Fruit fly (Drosophila melanogaster): Measurements from ENCODE around the gene Acbp5.

Gene Acbp5

DNA sequence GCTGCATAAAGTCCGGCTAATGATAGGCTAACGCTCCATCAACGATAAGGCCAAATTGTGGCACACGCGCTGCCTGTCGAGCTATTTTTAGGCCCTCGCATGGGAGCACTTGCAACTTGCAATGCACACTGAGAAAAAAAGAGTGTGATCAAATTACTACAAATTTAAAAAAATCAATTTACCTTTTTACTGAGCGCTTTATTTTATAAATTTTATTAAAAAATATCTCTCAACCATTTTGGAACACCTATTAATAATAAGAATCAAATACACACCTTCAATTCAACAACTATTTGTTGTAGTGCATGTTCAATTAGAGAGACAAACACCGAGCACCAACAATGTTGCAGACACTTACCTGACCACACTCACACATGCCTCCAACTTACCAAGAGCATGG lies 22.9 kb downstream of the Acbp5 start (continued):
- no peak for TF ChIP-seq Tbp (GFP tag; optimal IDR thresholded peaks at IDR 0.05)
- TF ChIP-seq CG12219 (GFP tag; optimal IDR thresholded peaks at IDR 0.05) = no peak
- TF ChIP-seq CG13424 (tag; optimal IDR thresholded peaks at IDR 0.05) = no peak
- peak; percentile 47; the same call in 1 of the 2 replicates for TF ChIP-seq dati (GFP tag; IDR thresholded peaks at IDR 0.05)
- no peak for TF ChIP-seq p53 (GFP tag; optimal IDR thresholded peaks at IDR 0.05)
- TF ChIP-seq tgo (GFP tag; IDR thresholded peaks at IDR 0.05) = peak; percentile 6
- no peak for TF ChIP-seq CG4707 (GFP tag; optimal IDR thresholded peaks at IDR 0.05)
- TF ChIP-seq Dfd (GFP tag; optimal IDR thresholded peaks at IDR 0.05) = no peak
- TF ChIP-seq CG9609 (GFP tag; optimal IDR thresholded peaks at IDR 0.05) = no peak
- TF ChIP-seq esg (GFP tag; conservative IDR thresholded peaks at IDR 0.05) = peak; percentile 14; the same call in 1 of the 2 replicates
- no peak for TF ChIP-seq CG17385 (GFP tag; optimal IDR thresholded peaks at IDR 0.05)
- no peak for TF ChIP-seq Side (GFP tag; optimal IDR thresholded peaks at IDR 0.05)
- no peak for TF ChIP-seq CG3995 (GFP tag; optimal IDR thresholded peaks at IDR 0.05)
- TF ChIP-seq CG10979 (tag; optimal IDR thresholded peaks at IDR 0.05) = no peak
- TF ChIP-seq CG17802 (tag; optimal IDR thresholded peaks at IDR 0.05) = peak; percentile 5
- TF ChIP-seq CG30431 (GFP tag; optimal IDR thresholded peaks at IDR 0.05) = no peak
- TF ChIP-seq CG4328 (GFP tag; optimal IDR thresholded peaks at IDR 0.05) = no peak
- no peak for TF ChIP-seq CG10543 (GFP tag; optimal IDR thresholded peaks at IDR 0.05)
- TF ChIP-seq CG3407 (GFP tag; optimal IDR thresholded peaks at IDR 0.05) = no peak
- no peak; the same call in 1 of the 2 replicates for TF ChIP-seq CG32767 (GFP tag; IDR thresholded peaks at IDR 0.05)
- peak; percentile 54 for TF ChIP-seq CG10366 (GFP tag; IDR thresholded peaks at IDR 0.05)
- no peak for TF ChIP-seq crc (GFP tag; optimal IDR thresholded peaks at IDR 0.05)
- TF ChIP-seq shn (GFP tag; optimal IDR thresholded peaks at IDR 0.05) = no peak
- peak; percentile 73 for TF ChIP-seq otp (GFP tag; IDR thresholded peaks at IDR 0.05)
- TF ChIP-seq bigmax (GFP tag; optimal IDR thresholded peaks at IDR 0.05) = no peak
- no peak for TF ChIP-seq MESR4 (GFP tag; optimal IDR thresholded peaks at IDR 0.05)
- no peak for TF ChIP-seq twi (tag; optimal IDR thresholded peaks at IDR 0.05)
- no peak for TF ChIP-seq CG2712 (tag; optimal IDR thresholded peaks at IDR 0.05)
- TF ChIP-seq CG12391 (tag; optimal IDR thresholded peaks at IDR 0.05) = no peak
- no peak for TF ChIP-seq Max (GFP tag; optimal IDR thresholded peaks at IDR 0.05)
- TF ChIP-seq CG7271 (tag; optimal IDR thresholded peaks at IDR 0.05) = no peak
- TF ChIP-seq Lim3 (GFP tag; IDR thresholded peaks at IDR 0.05) = peak; percentile 42
- TF ChIP-seq B-H2 (GFP tag; optimal IDR thresholded peaks at IDR 0.05) = no peak
- no peak for TF ChIP-seq corto (GFP tag; optimal IDR thresholded peaks at IDR 0.05)
- TF ChIP-seq Optix (GFP tag; IDR thresholded peaks at IDR 0.05) = peak; percentile 54; the same call in 1 of the 3 replicates
- TF ChIP-seq Hand (GFP tag; optimal IDR thresholded peaks at IDR 0.05) = no peak
- peak; percentile 78; the same call in 2 of the 3 replicates for TF ChIP-seq gce (GFP tag; IDR thresholded peaks at IDR 0.05)
- no peak for TF ChIP-seq CG15073 (GFP tag; optimal IDR thresholded peaks at IDR 0.05)
- TF ChIP-seq sna (GFP tag; IDR thresholded peaks at IDR 0.05; ENCODE audit: partially characterized antibody) = no peak
- peak; percentile 9 for TF ChIP-seq seq (GFP tag; IDR thresholded peaks at IDR 0.05)
- no peak for TF ChIP-seq CG11456 (GFP tag; IDR thresholded peaks at IDR 0.05)
- TF ChIP-seq C15 (GFP tag; IDR thresholded peaks at IDR 0.05) = no peak
- TF ChIP-seq so (GFP tag; IDR thresholded peaks at IDR 0.05) = no peak; the same call in 2 of the 3 replicates
- no peak for TF ChIP-seq CG31365 (tag; optimal IDR thresholded peaks at IDR 0.05)
- no peak for TF ChIP-seq Xbp1 (GFP tag; optimal IDR thresholded peaks at IDR 0.05)
- no peak; the same call in 1 of the 2 replicates for TF ChIP-seq CG17612 (GFP tag; IDR thresholded peaks at IDR 0.05)
- peak; percentile 39; the same call in 1 of the 3 replicates for TF ChIP-seq Mrtf (GFP tag; IDR thresholded peaks at IDR 0.05)
- TF ChIP-seq pfk (GFP tag; optimal IDR thresholded peaks at IDR 0.05) = no peak
- no peak for TF ChIP-seq CG1832 (GFP tag; optimal IDR thresholded peaks at IDR 0.05)
- TF ChIP-seq E2f1 (GFP tag; IDR thresholded peaks at IDR 0.05) = no peak
- no peak for TF ChIP-seq Hey (tag; optimal IDR thresholded peaks at IDR 0.05)
- no peak for TF ChIP-seq ftz-f1 (GFP tag; optimal IDR thresholded peaks at IDR 0.05)

Data from whole organism, embryonic.